Worm (Caenorhabditis elegans) whole organism, dauer: ENCODE measurements around the gene F17H10.1.

Source experiments
- unc-62 ChIP-seq: sonication (generic microtip); optimal IDR thresholded peaks from 2 replicates; lab custom pipeline; 2017; ENCODE audit warnings: missing biosample characterization, missing genetic modification reagents, missing genetic modification characterization

The F17H10.1 gene

DNA sequence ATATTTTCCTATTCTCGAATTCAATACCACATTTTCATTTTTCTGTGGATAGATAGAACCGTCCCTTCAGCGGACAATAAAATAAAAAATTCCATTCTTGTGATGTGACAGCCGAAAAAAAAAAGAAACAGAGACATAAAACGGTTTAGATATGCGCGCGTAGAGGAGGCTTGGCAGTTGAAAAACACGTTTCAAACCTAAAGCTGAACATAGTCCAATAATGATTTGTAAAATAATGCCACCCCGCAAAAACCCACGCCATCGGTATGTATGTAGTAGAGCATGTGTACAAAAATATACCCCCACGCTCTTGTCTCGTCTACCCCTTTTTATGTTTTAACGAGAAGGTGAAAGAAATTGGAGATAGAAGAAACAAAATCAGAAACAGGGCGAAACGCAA, 3.6 kb downstream of the F17H10.1 start:
- no peak for TF ChIP-seq unc-62 (GFP tag; lab: Kevin White, UChicago)

DNA sequence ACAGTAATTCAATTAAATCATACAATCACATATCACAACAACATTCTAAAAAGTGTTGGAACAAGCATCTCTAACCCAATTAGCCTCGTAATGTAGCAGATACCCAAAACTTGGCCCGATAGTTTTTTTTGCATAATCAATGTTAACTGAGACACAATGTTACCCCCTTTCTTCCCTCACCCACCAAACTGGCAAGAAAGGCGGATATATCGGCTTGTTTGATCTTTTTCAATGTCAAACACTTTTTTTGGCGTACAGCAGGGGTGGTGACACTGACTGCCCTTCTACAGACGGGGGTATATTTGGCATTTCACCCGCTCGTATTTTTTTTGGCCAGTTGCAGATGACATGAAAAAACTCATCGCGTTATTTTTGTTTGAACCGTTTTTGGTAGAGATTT, 5.0 kb downstream of the F17H10.1 start:
- TF ChIP-seq unc-62 (GFP tag; lab: Kevin White, UChicago), result no peak

DNA sequence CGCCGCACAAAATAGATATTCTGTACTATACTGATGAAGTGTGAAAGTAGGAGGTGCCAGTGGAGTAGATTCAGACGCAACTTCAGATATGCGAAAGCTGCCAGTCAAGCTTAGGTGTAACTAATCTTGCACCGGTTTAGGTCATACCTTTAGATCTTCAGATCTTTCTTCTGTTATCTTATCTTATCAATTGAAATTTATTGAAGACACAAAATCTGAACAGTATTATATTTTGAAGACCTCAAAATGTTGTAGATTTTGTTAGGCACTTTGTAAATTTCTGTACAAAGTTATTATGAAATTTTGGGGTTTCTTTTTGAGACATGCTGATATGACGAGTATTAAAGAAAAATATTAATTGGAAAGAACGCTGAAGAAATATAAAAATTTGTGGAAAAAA, 7.6 kb downstream of the F17H10.1 start:
- no peak for TF ChIP-seq unc-62 (GFP tag; lab: Kevin White, UChicago)

DNA sequence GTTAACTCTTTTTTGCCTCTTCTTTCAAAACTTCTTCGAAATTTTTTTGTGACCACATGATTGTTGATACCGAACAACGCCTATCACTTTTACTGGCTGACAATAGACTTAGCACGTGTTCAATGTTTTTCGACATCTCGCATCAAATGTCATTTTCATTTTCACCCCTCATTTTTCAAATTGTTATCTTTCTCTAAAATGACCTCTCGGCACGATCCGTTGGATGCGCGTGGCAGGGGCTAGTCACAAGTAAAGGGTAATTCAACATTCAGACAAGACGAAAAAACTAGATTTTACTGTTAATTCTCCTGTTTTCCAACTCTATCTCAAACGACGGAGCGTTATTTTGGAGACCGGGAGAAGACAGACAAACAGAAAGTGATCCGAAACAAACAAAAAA, 8.4 kb downstream of the F17H10.1 start, which contains the start of gene F17H10.2:
Gene F17H10.2, plus strand, starts transcription at position 316 of the 400 bp plus-strand sequence.
- no peak for TF ChIP-seq unc-62 (GFP tag; lab: Kevin White, UChicago)

DNA sequence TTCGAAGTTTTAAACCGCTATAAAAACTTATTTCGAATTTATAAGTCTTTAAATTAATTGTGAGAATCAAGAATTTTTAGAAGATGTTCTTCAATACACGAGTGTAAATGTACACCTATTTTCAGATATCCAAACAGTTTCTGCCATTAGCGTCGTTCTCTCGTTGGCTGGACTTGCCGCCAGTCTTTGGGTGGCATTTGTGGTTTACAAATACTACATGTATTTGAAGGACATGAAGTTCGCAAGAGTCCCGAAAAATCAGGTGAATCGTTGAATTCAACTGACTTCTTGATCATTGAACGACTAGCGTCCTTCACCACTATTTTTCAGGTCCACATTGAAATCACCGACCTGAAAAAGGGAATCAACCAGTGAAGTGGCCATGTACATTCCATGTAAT, 10.7 kb downstream of the F17H10.1 start:
- TF ChIP-seq unc-62 (GFP tag; lab: Kevin White, UChicago), result no peak

DNA sequence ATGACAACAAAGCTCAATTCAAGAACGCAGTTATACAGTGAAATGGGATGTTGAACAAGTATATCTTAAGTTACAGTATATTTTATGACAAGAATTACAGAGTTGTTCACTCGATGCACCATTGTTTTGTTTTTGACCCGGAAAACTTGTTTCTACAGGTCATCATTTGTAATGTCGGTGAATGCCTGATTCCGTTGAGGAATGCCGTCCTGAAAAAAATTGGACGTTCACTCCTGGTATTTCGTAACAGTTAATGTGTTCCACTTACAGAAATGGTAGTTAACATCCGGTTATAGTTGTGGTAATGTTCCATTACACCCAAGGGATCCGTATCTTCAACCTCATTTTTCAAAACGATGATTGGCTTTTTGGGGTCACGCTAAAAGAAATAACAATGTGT, 11.3 kb downstream of the F17H10.1 start:
- TF ChIP-seq unc-62 (GFP tag; lab: Kevin White, UChicago), result no peak

DNA sequence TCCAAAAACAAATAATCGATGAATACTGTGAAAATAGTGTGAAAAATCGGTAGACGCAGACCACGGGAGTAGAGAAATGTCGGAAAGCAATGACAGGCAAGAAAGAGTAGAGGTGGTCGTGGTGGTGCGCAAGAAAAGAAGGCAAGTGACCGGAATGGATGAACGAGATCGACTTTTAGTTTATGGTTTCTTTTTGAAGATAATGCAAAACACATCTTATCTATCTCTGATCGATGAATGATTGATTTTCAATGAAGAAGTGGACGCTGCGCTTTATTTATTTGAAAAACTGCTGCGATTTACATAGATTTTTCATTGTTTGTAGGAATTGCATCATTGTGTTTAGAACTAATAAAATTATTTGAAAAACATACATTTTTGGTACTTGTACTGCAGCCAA, 14.9 kb downstream of the F17H10.1 start:
- TF ChIP-seq unc-62 (GFP tag; lab: Kevin White, UChicago), result no peak

DNA sequence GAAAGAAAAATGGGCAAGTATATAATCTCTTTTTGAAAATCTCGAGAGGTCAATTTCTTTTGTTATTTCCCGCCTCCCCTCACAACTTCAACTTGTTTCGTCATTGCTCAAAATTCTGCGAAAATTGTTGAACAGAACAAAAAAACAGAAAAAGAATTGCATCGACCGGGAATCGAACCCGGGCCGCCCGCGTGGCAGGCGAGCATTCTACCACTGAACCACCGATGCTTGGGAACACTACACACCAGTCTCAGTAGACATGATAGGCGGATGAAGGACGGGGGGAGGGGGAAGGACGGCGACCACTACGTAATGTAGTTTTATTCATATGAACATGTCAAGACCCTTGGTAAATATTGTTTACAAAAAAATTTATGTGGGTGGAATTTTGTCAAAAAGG, 16.1 kb downstream of the F17H10.1 start:
- TF ChIP-seq unc-62 (GFP tag; lab: Kevin White, UChicago), result no peak

DNA sequence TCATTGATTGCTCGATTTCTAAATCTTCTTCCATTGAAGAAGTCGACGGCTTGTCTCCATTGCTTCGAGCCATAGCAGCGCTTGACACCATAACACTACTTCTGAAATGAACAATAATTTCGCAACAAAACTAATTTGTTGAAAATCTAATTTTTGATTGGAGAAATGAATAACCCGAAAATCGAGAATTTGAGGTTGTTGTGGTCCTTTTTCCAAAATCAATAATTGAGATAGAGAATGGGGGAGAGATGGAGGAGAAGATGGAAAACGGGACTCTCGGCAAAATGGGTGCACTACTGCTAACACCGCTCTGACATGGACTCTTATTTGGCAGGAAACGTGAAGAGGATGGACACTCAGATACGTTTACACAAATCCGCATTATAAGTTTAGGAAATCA, 17.1 kb downstream of the F17H10.1 start, which contains the start of gene snx-17:
Gene snx-17, minus strand, starts transcription at position 101 of the 400 bp plus-strand sequence.
- TF ChIP-seq unc-62 (GFP tag; lab: Kevin White, UChicago), result no peak

- no peak for TF ChIP-seq unc-62 (GFP tag; lab: Kevin White, UChicago)
Measured at ce11 chrX:13126420-13126819, 21.4 kb downstream of the F17H10.1 start, which contains the start of gene F17H10.4. Gene F17H10.4, minus strand, starts transcription at chrX:13126520.

DNA sequence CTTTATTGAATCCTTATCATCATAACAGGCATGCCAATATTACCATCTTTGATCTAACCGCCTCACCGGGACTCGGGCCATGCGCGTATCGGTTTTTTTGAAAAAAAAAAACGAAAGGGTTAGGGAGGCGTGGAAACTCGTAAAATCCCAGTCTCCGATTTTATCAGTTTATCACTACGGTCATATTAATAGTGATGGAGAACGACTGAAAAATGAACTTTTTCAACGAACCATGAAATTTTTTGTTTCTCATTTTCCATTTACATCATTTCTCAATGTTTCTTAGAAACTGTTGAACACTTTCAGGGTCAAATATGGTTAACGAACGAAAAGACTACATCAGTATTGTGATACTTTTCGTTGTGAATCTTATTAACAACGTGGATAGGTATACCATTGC, 24.9 kb downstream of the F17H10.1 start, which contains the start of gene spin-3:
Gene spin-3, plus strand, starts transcription at position 301 of the 400 bp plus-strand sequence.
- no peak for TF ChIP-seq unc-62 (GFP tag; lab: Kevin White, UChicago)

DNA sequence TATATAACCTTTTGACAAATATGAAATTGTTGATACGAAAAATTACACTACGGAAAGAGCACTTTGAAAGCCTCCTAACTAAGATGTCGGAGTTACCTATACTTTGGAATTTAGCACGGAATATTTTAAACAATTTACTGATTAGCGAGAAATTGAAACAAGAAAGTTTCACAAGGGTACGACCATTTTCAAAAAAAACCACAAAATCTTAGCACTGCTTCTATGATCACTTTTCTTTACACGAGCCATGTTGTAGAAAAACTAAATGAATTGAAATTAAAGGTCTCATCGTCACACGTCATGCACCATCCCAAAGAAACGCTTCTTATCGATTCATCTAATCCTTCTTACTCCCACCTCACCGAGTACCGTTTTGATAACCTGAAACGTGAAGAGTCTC, 29.8 kb downstream of the F17H10.1 start, which contains the start of gene F09A5.2:
Gene F09A5.2, plus strand, starts transcription at position 301 of the 400 bp plus-strand sequence.
- no peak for TF ChIP-seq unc-62 (GFP tag; lab: Kevin White, UChicago)

- TF ChIP-seq unc-62 (GFP tag; lab: Kevin White, UChicago), result no peak
Measured at ce11 chrX:13139493-13139892, 34.5 kb downstream of the F17H10.1 start, which contains the start of gene ttr-34. Gene ttr-34, plus strand, starts transcription at chrX:13139793.

DNA sequence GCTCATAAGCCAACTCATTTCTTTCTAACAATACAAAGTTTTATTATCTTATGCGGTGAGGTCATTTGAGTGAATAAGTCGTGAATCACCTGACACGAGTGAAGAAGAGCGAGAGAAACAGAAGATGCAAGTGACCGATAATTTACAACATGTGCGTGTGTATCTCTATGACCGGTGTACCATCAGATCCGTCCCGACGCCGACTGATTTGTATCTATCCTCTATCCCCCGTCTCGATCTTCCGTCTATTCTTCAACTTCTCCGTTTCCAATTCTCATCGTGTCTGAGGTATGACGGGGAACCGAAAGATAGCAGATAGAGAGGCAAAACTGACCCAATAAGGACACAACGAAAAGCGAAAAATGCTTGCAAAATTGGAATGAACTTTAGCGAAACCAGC, 36.4 kb downstream of the F17H10.1 start, which contains the start of gene F09A5.3:
Gene F09A5.3, plus strand, starts transcription at position 162 of the 400 bp plus-strand sequence.
- TF ChIP-seq unc-62 (GFP tag; lab: Kevin White, UChicago), result no peak

- TF ChIP-seq unc-62 (GFP tag; lab: Kevin White, UChicago), result no peak
Measured at ce11 chrX:13143236-13143635, 38.2 kb downstream of the F17H10.1 start.

- TF ChIP-seq unc-62 (GFP tag; lab: Kevin White, UChicago), result no peak
Measured at ce11 chrX:13143762-13144732, 39.0 kb downstream of the F17H10.1 start.
